Fruit fly (Drosophila melanogaster): ENCODE measurements around the gene Mkp.

DNA sequence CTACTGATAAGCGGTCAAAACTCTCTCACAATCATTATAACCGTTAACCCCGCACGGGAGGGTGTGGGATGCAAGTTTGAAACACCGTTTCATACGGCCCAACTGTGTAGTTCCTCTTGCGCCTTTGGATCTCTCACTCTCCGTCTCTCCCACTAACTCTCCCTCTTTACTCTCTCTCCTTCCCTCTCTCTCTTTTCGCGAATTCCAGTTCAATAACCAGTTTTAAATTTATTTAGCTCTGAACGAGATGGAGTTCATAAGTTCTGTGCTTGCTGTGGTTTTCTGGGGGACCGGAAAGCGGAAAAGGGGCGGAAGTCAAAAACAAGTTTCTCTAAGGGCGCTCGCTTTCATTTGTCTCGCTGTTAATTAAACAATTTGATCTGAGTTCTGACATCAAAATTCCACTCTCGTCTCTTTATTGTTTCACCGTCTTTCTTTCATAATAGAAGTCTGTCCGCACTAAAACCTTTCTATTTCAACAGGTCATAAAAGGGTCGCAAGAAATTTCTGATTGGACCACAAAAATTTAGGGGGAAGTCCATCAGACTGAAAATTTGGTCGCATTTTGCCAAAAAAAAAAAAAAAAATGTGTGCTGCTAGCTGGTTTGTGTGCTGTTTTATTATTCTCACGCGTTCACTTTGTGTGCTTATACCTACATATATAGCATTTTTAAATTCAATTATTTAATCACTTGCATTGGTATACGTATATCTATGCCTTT, 43.3 kb downstream of the Mkp start:
- TF ChIP-seq CTCF (optimal IDR thresholded peaks at IDR 0.05) = no peak
- no peak for TF ChIP-seq CG8478 (optimal IDR thresholded peaks at IDR 0.05)

Data from S2 (cell line).